Worm (Caenorhabditis elegans) whole organism, L2 larva: ENCODE data around the gene H04M03.11.

Experiments
- aly-2 ChIP-seq: fragments of 150-350 bp; optimal IDR thresholded peaks from 2 replicates; lab custom pipeline; 2014; ENCODE audit warnings: missing biosample characterization, missing genetic modification characterization
- ama-1 ChIP-seq: fragments of 150-350 bp; optimal IDR thresholded peaks from 2 replicates; lab custom pipeline; 2018; ENCODE audit warnings: inconsistent platforms
- ceh-82 ChIP-seq: fragments of 150-350 bp; optimal IDR thresholded peaks from 2 replicates; lab custom pipeline; 2014; ENCODE audit warnings: missing biosample characterization, missing genetic modification characterization
- egl-27 ChIP-seq: sonication (generic microtip); optimal IDR thresholded peaks from 3 replicates; lab custom pipeline; 2017; ENCODE audit warnings: missing biosample characterization, missing genetic modification reagents, missing genetic modification characterization
- lin-39 ChIP-seq: fragments of 150-350 bp; optimal IDR thresholded peaks from 2 replicates; lab custom pipeline; 2014; ENCODE audit warnings: missing biosample characterization, missing genetic modification reagents, missing genetic modification characterization
- lsy-2 ChIP-seq, 2 experiments: fragments of 150-350 bp in 1 of 2; sonication (generic microtip) in 1 of 2; optimal IDR thresholded peaks; 2 replicates each; lab custom pipeline; 2014 to 2017; ENCODE audit warnings: missing biosample characterization in 2 of 2, missing genetic modification characterization in 2 of 2
- nhr-11 ChIP-seq: fragments of 150-350 bp; optimal IDR thresholded peaks from 2 replicates; lab custom pipeline; 2014; ENCODE audit warnings: missing biosample characterization, missing genetic modification characterization
- nhr-21 ChIP-seq: fragments of 150-350 bp; optimal IDR thresholded peaks from 2 replicates; lab custom pipeline; 2014; ENCODE audit warnings: missing biosample characterization, missing genetic modification characterization
- nhr-237 ChIP-seq: fragments of 150-350 bp; optimal IDR thresholded peaks from 2 replicates; lab custom pipeline; 2014; ENCODE audit warnings: missing biosample characterization, missing genetic modification characterization
- snpc-4 ChIP-seq: fragments of 150-350 bp; optimal IDR thresholded peaks from 2 replicates; lab custom pipeline; 2014; ENCODE audit warnings: missing biosample characterization, missing genetic modification characterization
- unc-62 ChIP-seq: fragments of 150-350 bp; optimal IDR thresholded peaks from 2 replicates; lab custom pipeline; 2014; ENCODE audit warnings: missing biosample characterization, missing genetic modification reagents, missing genetic modification characterization
- ztf-11 ChIP-seq: sonication (generic microtip); optimal IDR thresholded peaks from 2 replicates; lab custom pipeline; 2017; ENCODE audit warnings: missing biosample characterization, missing genetic modification characterization
- ztf-4 ChIP-seq: fragments of 150-350 bp; optimal IDR thresholded peaks from 2 replicates; lab custom pipeline; 2014; ENCODE audit warnings: missing biosample characterization, missing genetic modification characterization

ce11 chrIV:5926643-5927042 lies 42.2 kb upstream of the H04M03.11 start:
- TF ChIP-seq unc-62 (GFP tag; lab: Kevin White, UChicago): no peak
- TF ChIP-seq snpc-4 (tag; lab: Kevin White, UChicago): no peak
- no peak for TF ChIP-seq ama-1 (lab: Kevin White, UChicago)
- TF ChIP-seq nhr-11 (tag; lab: Kevin White, UChicago): no peak
- no peak for TF ChIP-seq ztf-11 (tag; lab: Kevin White, UChicago)
- no peak for TF ChIP-seq ztf-4
- TF ChIP-seq egl-27: no peak
- TF ChIP-seq ceh-82: no peak
- no peak for TF ChIP-seq nhr-237 (tag; lab: Kevin White, UChicago)
- TF ChIP-seq nhr-21: no peak
- no peak for TF ChIP-seq lsy-2 (tag; optimal IDR thresholded peaks at IDR 0.05; lab: Kevin White, UChicago)
- TF ChIP-seq aly-2: no peak
- no peak for TF ChIP-seq lin-39 (tag; lab: Kevin White, UChicago)
